Fruit fly (Drosophila melanogaster): ENCODE results near the gene frc.

The frc gene

DNA sequence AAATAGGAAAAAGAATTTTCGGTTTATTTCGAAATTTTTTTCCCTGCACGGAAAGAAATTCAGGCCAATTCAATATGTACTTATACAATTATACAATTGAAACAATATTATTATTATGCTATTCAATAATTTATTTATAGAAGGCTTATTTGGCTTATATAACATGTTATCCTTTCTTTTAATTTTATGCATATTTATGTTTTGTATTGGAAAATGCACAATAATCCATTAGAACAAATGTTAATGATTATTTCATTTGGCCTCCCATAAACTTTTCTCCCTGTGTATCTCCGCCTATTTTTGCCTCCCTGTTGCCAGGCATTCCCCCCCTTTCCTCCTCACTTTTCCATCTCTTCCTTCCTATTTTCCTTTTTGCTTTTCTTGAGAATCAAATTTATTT lies 14.9 kb upstream of the frc start (continued):
- TF ChIP-seq CG17385 (GFP tag; optimal IDR thresholded peaks at IDR 0.05), result peak; percentile 19
- TF ChIP-seq dysf (GFP tag; IDR thresholded peaks at IDR 0.05), result peak; percentile 47; the same call in 1 of the 3 replicates
- TF ChIP-seq CG7372 (GFP tag; IDR thresholded peaks at IDR 0.05), result no peak
- peak; percentile 29 for TF ChIP-seq CG18262 (tag; optimal IDR thresholded peaks at IDR 0.05)
- TF ChIP-seq pzg (GFP tag; optimal IDR thresholded peaks at IDR 0.05), result no peak
- TF ChIP-seq CG8089 (GFP tag; optimal IDR thresholded peaks at IDR 0.05), result no peak
- TF ChIP-seq Hand (GFP tag; optimal IDR thresholded peaks at IDR 0.05), result peak; percentile 41
- peak; percentile 14 for TF ChIP-seq HHEX (GFP tag; optimal IDR thresholded peaks at IDR 0.05)
- TF ChIP-seq pan (optimal IDR thresholded peaks at IDR 0.05), result no peak
- peak in 1 of 2 experiments; percentile 28 for TF ChIP-seq pan (GFP tag; optimal IDR thresholded peaks at IDR 0.05 in 1 of 2, IDR thresholded peaks at IDR 0.05 in 1 of 2)
- peak; percentile 19 for TF ChIP-seq Dek (tag; optimal IDR thresholded peaks at IDR 0.05)
- TF ChIP-seq esg (GFP tag; conservative IDR thresholded peaks at IDR 0.05), result 0 out of 2 replicates have a peak, but pooled peaks have one; percentile 7
- TF ChIP-seq CG12391 (tag; optimal IDR thresholded peaks at IDR 0.05), result peak; percentile 34
- TF ChIP-seq CrebB (tag; optimal IDR thresholded peaks at IDR 0.05), result no peak
- no peak for TF ChIP-seq CG18476 (GFP tag; optimal IDR thresholded peaks at IDR 0.05)
- no peak for TF ChIP-seq stwl (tag; optimal IDR thresholded peaks at IDR 0.05)
- peak; percentile 6 for TF ChIP-seq Nf-YC (tag; optimal IDR thresholded peaks at IDR 0.05)
- TF ChIP-seq HLH3B (GFP tag; IDR thresholded peaks at IDR 0.05), result 0 out of 2 replicates have a peak, but pooled peaks have one; percentile 19
- peak; percentile 10 for TF ChIP-seq odd (GFP tag; optimal IDR thresholded peaks at IDR 0.05)
- TF ChIP-seq tap (tag; optimal IDR thresholded peaks at IDR 0.05), result peak; percentile 20
- TF ChIP-seq CG15696 (tag; optimal IDR thresholded peaks at IDR 0.05), result no peak
- TF ChIP-seq CG6689 (GFP tag; IDR thresholded peaks at IDR 0.05), result peak; percentile 38
- TF ChIP-seq CG13894 (tag; optimal IDR thresholded peaks at IDR 0.05), result no peak
- TF ChIP-seq phol (tag; optimal IDR thresholded peaks at IDR 0.05), result peak; percentile 17
- peak; percentile 12 for TF ChIP-seq Sox102F (GFP tag; optimal IDR thresholded peaks at IDR 0.05)
- no peak for TF ChIP-seq CG6175 (GFP tag; IDR thresholded peaks at IDR 0.05)
- no peak for TF ChIP-seq dpn (GFP tag; optimal IDR thresholded peaks at IDR 0.05)
- no peak for TF ChIP-seq D (optimal IDR thresholded peaks at IDR 0.05)
- no peak for TF ChIP-seq D (GFP tag; optimal IDR thresholded peaks at IDR 0.05)
- TF ChIP-seq CG15011 (GFP tag; optimal IDR thresholded peaks at IDR 0.05), result peak; percentile 9
- no peak for TF ChIP-seq CG7271 (tag; optimal IDR thresholded peaks at IDR 0.05)
- peak; percentile 44 for TF ChIP-seq CG30403 (GFP tag; optimal IDR thresholded peaks at IDR 0.05)

DNA sequence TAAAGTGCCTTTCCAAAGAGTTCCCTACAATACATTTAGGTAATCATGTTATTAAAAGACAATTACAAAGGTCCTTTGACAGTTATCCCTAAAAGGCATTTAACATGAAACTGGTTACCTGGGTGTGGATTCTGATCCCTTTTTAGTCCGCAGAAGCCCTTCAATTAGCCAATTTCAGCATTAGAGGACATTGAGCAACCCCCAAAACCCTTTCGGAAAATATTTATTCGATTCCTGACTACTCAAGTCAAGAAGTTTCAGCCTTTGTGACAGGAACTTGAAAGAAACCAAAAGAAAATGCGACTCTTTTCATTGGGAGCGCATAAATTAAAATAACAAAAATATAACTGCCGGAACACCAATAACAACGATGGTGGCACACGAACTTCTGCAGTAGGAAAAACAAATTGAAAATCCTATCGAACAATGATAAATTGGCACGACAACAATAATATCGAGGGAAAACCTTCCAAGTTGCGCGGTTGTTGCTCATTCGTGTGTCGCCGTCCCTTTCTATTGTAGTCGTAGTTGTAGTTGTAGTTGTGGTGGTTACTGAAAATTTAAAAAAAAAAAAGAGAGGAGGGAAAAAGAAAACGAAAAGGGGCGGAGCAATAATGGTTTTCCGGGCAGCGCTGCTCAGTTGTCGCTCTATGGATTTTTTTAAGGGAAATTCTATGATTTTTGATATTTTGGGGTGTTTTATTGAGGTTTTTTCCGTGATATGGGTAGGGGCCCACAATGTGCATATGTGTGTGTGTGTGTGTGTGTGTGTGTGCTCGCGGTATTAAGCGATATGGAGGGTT lies 12.8 kb upstream of the frc start:
- TF ChIP-seq tll (GFP tag; optimal IDR thresholded peaks at IDR 0.05), result peak in 1 of 2 experiments; percentile 75
- TF ChIP-seq bab2 (GFP tag; optimal IDR thresholded peaks at IDR 0.05), result no peak
- TF ChIP-seq CG12299 (tag; optimal IDR thresholded peaks at IDR 0.05), result no peak
- no peak for TF ChIP-seq row (GFP tag; IDR thresholded peaks at IDR 0.05)
- TF ChIP-seq slou (GFP tag; optimal IDR thresholded peaks at IDR 0.05), result no peak
- no peak for TF ChIP-seq Dbx (GFP tag; IDR thresholded peaks at IDR 0.05)
- TF ChIP-seq CG4617 (GFP tag; optimal IDR thresholded peaks at IDR 0.05; ENCODE audit: borderline replicate concordance), result no peak
- no peak for TF ChIP-seq CG8765 (GFP tag; IDR thresholded peaks at IDR 0.05)
- TF ChIP-seq CG9817 (tag; optimal IDR thresholded peaks at IDR 0.05), result no peak
- TF ChIP-seq zen (tag; optimal IDR thresholded peaks at IDR 0.05), result peak; percentile 38
- peak; percentile 18 for TF ChIP-seq CG15479 (GFP tag; optimal IDR thresholded peaks at IDR 0.05)
- TF ChIP-seq Gug (GFP tag; IDR thresholded peaks at IDR 0.05), result no peak
- TF ChIP-seq mirr (GFP tag; optimal IDR thresholded peaks at IDR 0.05), result no peak
- TF ChIP-seq Six4 (GFP tag; optimal IDR thresholded peaks at IDR 0.05), result no peak
- peak; percentile 6 for TF ChIP-seq Hr39 (optimal IDR thresholded peaks at IDR 0.05)
- TF ChIP-seq cas (GFP tag; IDR thresholded peaks at IDR 0.05), result no peak
- TF ChIP-seq Pdp1 (GFP tag; optimal IDR thresholded peaks at IDR 0.05), result no peak
- no peak for TF ChIP-seq nmo (GFP tag; optimal IDR thresholded peaks at IDR 0.05)
- TF ChIP-seq CG1792 (GFP tag; optimal IDR thresholded peaks at IDR 0.05), result no peak
